Fruit fly (Drosophila melanogaster): Measurements from ENCODE around the gene CG4884.

CG4884 gene

dm6 chr3R:27988189-27988588 is 29.1 kb upstream of the CG4884 start, which contains the start of gene betaTub97EF (continued):
- TF ChIP-seq slou (GFP tag; optimal IDR thresholded peaks at IDR 0.05) = peak; percentile 1
- no peak for TF ChIP-seq bigmax (GFP tag; optimal IDR thresholded peaks at IDR 0.05)
- peak; percentile 57 for TF ChIP-seq CG7987 (GFP tag; optimal IDR thresholded peaks at IDR 0.05)
- no peak for TF ChIP-seq klu (GFP tag; IDR thresholded peaks at IDR 0.05)
- TF ChIP-seq tio (GFP tag; optimal IDR thresholded peaks at IDR 0.05) = no peak
- no peak for TF ChIP-seq CG5953 (GFP tag; IDR thresholded peaks at IDR 0.05)
- no peak for TF ChIP-seq luna (GFP tag; optimal IDR thresholded peaks at IDR 0.05)
- TF ChIP-seq eve (GFP tag; optimal IDR thresholded peaks at IDR 0.05) = no peak
- peak; percentile 40; the same call in 1 of the 3 replicates for TF ChIP-seq Dbx (GFP tag; IDR thresholded peaks at IDR 0.05)
- no peak for TF ChIP-seq Sin3A (optimal IDR thresholded peaks at IDR 0.05)
- no peak for TF ChIP-seq bbx (GFP tag; IDR thresholded peaks at IDR 0.05; ENCODE audit: partially characterized antibody)
- no peak for TF ChIP-seq CG32772 (GFP tag; IDR thresholded peaks at IDR 0.05)
- no peak for TF ChIP-seq Ets97D (GFP tag; optimal IDR thresholded peaks at IDR 0.05)
- TF ChIP-seq CG10267 (tag; optimal IDR thresholded peaks at IDR 0.05) = no peak
- TF ChIP-seq CG8290 (GFP tag; optimal IDR thresholded peaks at IDR 0.05) = no peak
- peak in 1 of 2 experiments; percentile 69 for TF ChIP-seq CG8290 (tag; optimal IDR thresholded peaks at IDR 0.05)
- no peak for TF ChIP-seq CG14014 (GFP tag; IDR thresholded peaks at IDR 0.05)
- TF ChIP-seq z (GFP tag; IDR thresholded peaks at IDR 0.05) = no peak; the same call in 2 of the 3 replicates
- TF ChIP-seq CG2116 (GFP tag; optimal IDR thresholded peaks at IDR 0.05) = no peak
- TF ChIP-seq crol (GFP tag; IDR thresholded peaks at IDR 0.05) = peak; percentile 71
- TF ChIP-seq CG3281 (GFP tag; optimal IDR thresholded peaks at IDR 0.05) = no peak
- TF ChIP-seq chm (GFP tag; IDR thresholded peaks at IDR 0.05) = peak; percentile 39; the same call in 1 of the 2 replicates
- TF ChIP-seq CG2889 (GFP tag; IDR thresholded peaks at IDR 0.05) = 0 out of 3 replicates have a peak, but pooled peaks have one; percentile 8

dm6 chr3R:27987772-27988171 is 28.7 kb upstream of the CG4884 start:
- TF ChIP-seq kni (GFP tag; optimal IDR thresholded peaks at IDR 0.05) = peak; percentile 7
- TF ChIP-seq Trl (optimal IDR thresholded peaks at IDR 0.05) = peak; percentile 70 to 82
- no peak for TF ChIP-seq Trl (GFP tag; optimal IDR thresholded peaks at IDR 0.05)
- TF ChIP-seq corto (GFP tag; optimal IDR thresholded peaks at IDR 0.05) = no peak
- TF ChIP-seq CG10959 (GFP tag; IDR thresholded peaks at IDR 0.05) = no peak
- TF ChIP-seq MBD-R2 (GFP tag; IDR thresholded peaks at IDR 0.05) = 0 out of 2 replicates have a peak, but pooled peaks have one; percentile 0
- no peak for TF ChIP-seq tll (GFP tag; optimal IDR thresholded peaks at IDR 0.05)
- no peak for TF ChIP-seq CG30020 (tag; optimal IDR thresholded peaks at IDR 0.05)
- no peak for TF ChIP-seq bbx (GFP tag; IDR thresholded peaks at IDR 0.05; ENCODE audit: partially characterized antibody)
- TF ChIP-seq schlank (tag; optimal IDR thresholded peaks at IDR 0.05) = no peak
- TF ChIP-seq fu2 (GFP tag; optimal IDR thresholded peaks at IDR 0.05) = no peak
- TF ChIP-seq HLH4C (GFP tag; IDR thresholded peaks at IDR 0.05; ENCODE audit: partially characterized antibody) = no peak
- TF ChIP-seq ash1 (GFP tag; optimal IDR thresholded peaks at IDR 0.05) = no peak
- no peak for TF ChIP-seq z (GFP tag; IDR thresholded peaks at IDR 0.05)
- TF ChIP-seq rib (GFP tag; IDR thresholded peaks at IDR 0.05) = peak; percentile 8; the same call in 1 of the 2 replicates
- TF ChIP-seq Sry-β (GFP tag; optimal IDR thresholded peaks at IDR 0.05) = no peak
- TF ChIP-seq CG14710 (tag; optimal IDR thresholded peaks at IDR 0.05) = no peak
- TF ChIP-seq exex (tag; optimal IDR thresholded peaks at IDR 0.05) = peak; percentile 41
- TF ChIP-seq Taf1 (GFP tag; IDR thresholded peaks at IDR 0.05) = no peak
- no peak for TF ChIP-seq eve (GFP tag; optimal IDR thresholded peaks at IDR 0.05)
- no peak for TF ChIP-seq CG3281 (GFP tag; optimal IDR thresholded peaks at IDR 0.05)
- peak; percentile 37 for TF ChIP-seq sug (tag; optimal IDR thresholded peaks at IDR 0.05)
- TF ChIP-seq CG4730 (GFP tag; IDR thresholded peaks at IDR 0.05) = no peak
- peak; percentile 77 for TF ChIP-seq bigmax (GFP tag; optimal IDR thresholded peaks at IDR 0.05)
- no peak for TF ChIP-seq sob (GFP tag; IDR thresholded peaks at IDR 0.05)
- TF ChIP-seq CG13296 (GFP tag; optimal IDR thresholded peaks at IDR 0.05) = no peak
- TF ChIP-seq Nf-YC (tag; optimal IDR thresholded peaks at IDR 0.05) = no peak
- no peak for TF ChIP-seq CG4617 (GFP tag; optimal IDR thresholded peaks at IDR 0.05; ENCODE audit: borderline replicate concordance)
- TF ChIP-seq CG8359 (GFP tag; optimal IDR thresholded peaks at IDR 0.05; ENCODE audit: borderline replicate concordance) = no peak
- no peak for TF ChIP-seq YL-1 (GFP tag; optimal IDR thresholded peaks at IDR 0.05)
- no peak for TF ChIP-seq CG10321 (GFP tag; IDR thresholded peaks at IDR 0.05)
